Fruit fly (Drosophila melanogaster): ENCODE results near the gene CG5989.

CG5989 gene

dm6 chr3L:8628964-8629363 is 25.0 kb upstream of the CG5989 start (continued):
- TF ChIP-seq CG1603 (tag; optimal IDR thresholded peaks at IDR 0.05), result no peak
- no peak for TF ChIP-seq Dp (GFP tag; optimal IDR thresholded peaks at IDR 0.05)
- peak; percentile 76 for TF ChIP-seq CG9727 (GFP tag; optimal IDR thresholded peaks at IDR 0.05)
- peak; percentile 81 for TF ChIP-seq row (GFP tag; IDR thresholded peaks at IDR 0.05)
- peak in 1 of 2 experiments; percentile 49 for TF ChIP-seq Hr78 (GFP tag; optimal IDR thresholded peaks at IDR 0.05)
- TF ChIP-seq CG14441 (GFP tag; IDR thresholded peaks at IDR 0.05), result peak; percentile 77
- peak; percentile 44 for TF ChIP-seq CG9437 (GFP tag; optimal IDR thresholded peaks at IDR 0.05)
- TF ChIP-seq NfI (GFP tag; optimal IDR thresholded peaks at IDR 0.05), result peak; percentile 8
- no peak for TF ChIP-seq org-1 (GFP tag; optimal IDR thresholded peaks at IDR 0.05)
- TF ChIP-seq Meics (GFP tag; optimal IDR thresholded peaks at IDR 0.05), result peak; percentile 59
- no peak for TF ChIP-seq hth (optimal IDR thresholded peaks at IDR 0.05)
- TF ChIP-seq Spps (tag; optimal IDR thresholded peaks at IDR 0.05), result peak; percentile 40
- peak; percentile 78 for TF ChIP-seq E2f1 (GFP tag; IDR thresholded peaks at IDR 0.05)
- no peak for TF ChIP-seq CG7963 (GFP tag; IDR thresholded peaks at IDR 0.05; ENCODE audit: partially characterized antibody)
- TF ChIP-seq CG11247 (GFP tag; IDR thresholded peaks at IDR 0.05), result peak; percentile 57
- TF ChIP-seq CG11093 (GFP tag; IDR thresholded peaks at IDR 0.05), result peak; percentile 65; the same call in 1 of the 3 replicates
- no peak for TF ChIP-seq pzg (GFP tag; optimal IDR thresholded peaks at IDR 0.05)
- TF ChIP-seq CG6765 (GFP tag; optimal IDR thresholded peaks at IDR 0.05), result no peak
- TF ChIP-seq Elba2 (GFP tag; optimal IDR thresholded peaks at IDR 0.05), result no peak
- TF ChIP-seq CG6689 (GFP tag; IDR thresholded peaks at IDR 0.05), result peak; percentile 86
- TF ChIP-seq gem (tag; optimal IDR thresholded peaks at IDR 0.05), result peak; percentile 80
- TF ChIP-seq CG1792 (GFP tag; optimal IDR thresholded peaks at IDR 0.05), result no peak
- TF ChIP-seq Xrp1 (GFP tag; IDR thresholded peaks at IDR 0.05), result peak; percentile 90
- no peak for TF ChIP-seq jigr1 (GFP tag; IDR thresholded peaks at IDR 0.05)
- peak; percentile 67; the same call in 1 of the 3 replicates for TF ChIP-seq croc (GFP tag; conservative IDR thresholded peaks at IDR 0.05)
- TF ChIP-seq zfh2 (GFP tag; optimal IDR thresholded peaks at IDR 0.05), result no peak
- peak; percentile 57; the same call in 1 of the 2 replicates for TF ChIP-seq CG11085 (GFP tag; IDR thresholded peaks at IDR 0.05)
- TF ChIP-seq CG30431 (GFP tag; optimal IDR thresholded peaks at IDR 0.05), result no peak
- peak; percentile 71 for TF ChIP-seq Sox100B (GFP tag; optimal IDR thresholded peaks at IDR 0.05)
- no peak for TF ChIP-seq Nf-YB (GFP tag; optimal IDR thresholded peaks at IDR 0.05)
- TF ChIP-seq dysf (GFP tag; IDR thresholded peaks at IDR 0.05), result peak; percentile 88
- no peak for TF ChIP-seq CG10565 (GFP tag; optimal IDR thresholded peaks at IDR 0.05)
- TF ChIP-seq sug (tag; optimal IDR thresholded peaks at IDR 0.05), result peak; percentile 29
- no peak for TF ChIP-seq sima (GFP tag; optimal IDR thresholded peaks at IDR 0.05)
- no peak for TF ChIP-seq CG12744 (GFP tag; optimal IDR thresholded peaks at IDR 0.05)
- no peak for TF ChIP-seq chm (GFP tag; IDR thresholded peaks at IDR 0.05)
- TF ChIP-seq pho (GFP tag; optimal IDR thresholded peaks at IDR 0.05), result no peak
- no peak for TF ChIP-seq pnt (GFP tag; optimal IDR thresholded peaks at IDR 0.05)
- no peak for TF ChIP-seq CG13624 (GFP tag; optimal IDR thresholded peaks at IDR 0.05)
- TF ChIP-seq Jarid2 (GFP tag; optimal IDR thresholded peaks at IDR 0.05), result peak; percentile 38
- TF ChIP-seq zen2 (GFP tag; IDR thresholded peaks at IDR 0.05; ENCODE audit: partially characterized antibody), result no peak
